Worm (Caenorhabditis elegans) whole organism, L4 larva: ENCODE measurements around the gene F42A9.8.

ENCODE experiments used
- F10B5.3 ChIP-seq: sonication (generic microtip); optimal IDR thresholded peaks from 2 replicates; lab custom pipeline; 2016; ENCODE audit warnings: mild to moderate bottlenecking, missing genetic modification characterization, missing compliant biosample characterization
- F44E2.7 ChIP-seq: fragments of 200-800 bp; sonication (Bioruptor generic); IDR thresholded peaks from 2 replicates; pipeline ENCODE4 v2.1.2; 2022; ENCODE audit warnings: missing genetic modification characterization, missing compliant biosample characterization
- F49E8.2 ChIP-seq: sonication (generic microtip); optimal IDR thresholded peaks from 2 replicates; lab custom pipeline; 2016; ENCODE audit warnings: missing compliant biosample characterization, mild to moderate bottlenecking, missing genetic modification characterization, borderline replicate concordance
- Y48G9A.11 ChIP-seq: fragments of 200-800 bp; sonication (Bioruptor generic); IDR thresholded peaks from 2 replicates; pipeline ENCODE4 v1.3.6; 2022; ENCODE audit warnings: missing genetic modification reagents, missing genetic modification characterization, missing compliant biosample characterization
- Y75B8A.6 ChIP-seq: fragments of 200-800 bp; sonication (Bioruptor generic); IDR thresholded peaks from 2 replicates; pipeline ENCODE4 v1.3.6; 2022; ENCODE audit warnings: missing genetic modification reagents, missing genetic modification characterization, missing compliant biosample characterization
- ZK337.2 ChIP-seq: fragments of 200-800 bp; sonication (Bioruptor generic); IDR thresholded peaks from 2 replicates; pipeline ENCODE4 v1.3.6; 2022; ENCODE audit warnings: missing genetic modification reagents, missing genetic modification characterization, missing compliant biosample characterization
- ZK546.5 ChIP-seq, 2 experiments: sonication (generic microtip); optimal IDR thresholded peaks; 2 replicates each; lab custom pipeline; 2017; ENCODE audit warnings: missing biosample characterization in 2 of 2, missing genetic modification characterization in 2 of 2
- aha-1 ChIP-seq: fragments of 150-350 bp; peaks from one replicate; lab custom pipeline; 2014; ENCODE audit warnings: missing biosample characterization, missing genetic modification characterization
- aly-2 ChIP-seq: sonication (generic microtip); optimal IDR thresholded peaks from 2 replicates; lab custom pipeline; 2018; ENCODE audit warnings: missing biosample characterization, missing genetic modification characterization
- ceh-20 ChIP-seq: fragments of 200-800 bp; sonication (Bioruptor generic); IDR thresholded peaks from 2 replicates; pipeline ENCODE4 v1.3.6; 2022; ENCODE audit warnings: missing genetic modification reagents, missing genetic modification characterization, missing compliant biosample characterization
- ceh-82 ChIP-seq: sonication (generic microtip); optimal IDR thresholded peaks from 2 replicates; lab custom pipeline; 2017; ENCODE audit warnings: missing biosample characterization, missing genetic modification characterization
- ces-1 ChIP-seq: fragments of 150-350 bp; sonication (generic microtip); optimal IDR thresholded peaks from 4 replicates; lab custom pipeline; 2014; ENCODE audit warnings: missing biosample characterization, missing genetic modification reagents, missing genetic modification characterization
- cey-2 ChIP-seq: sonication (generic microtip); optimal IDR thresholded peaks from 3 replicates; lab custom pipeline; 2017; ENCODE audit warnings: missing genetic modification characterization, mild to moderate bottlenecking, missing compliant biosample characterization, antibody characterized with exemption, borderline replicate concordance; ENCODE audit not compliant: insufficient read depth
- ctbp-1 ChIP-seq: fragments of 200-800 bp; sonication (Bioruptor generic); IDR thresholded peaks from 2 replicates; pipeline ENCODE4 v1.3.6; 2022; ENCODE audit warnings: missing genetic modification reagents, missing genetic modification characterization, missing compliant biosample characterization
- daf-16 ChIP-seq, 3 experiments: sonication (generic microtip); optimal IDR thresholded peaks; 2 replicates each; lab custom pipeline; 2016 to 2017; ENCODE audit warnings: missing genetic modification characterization in 3 of 3, missing genetic modification reagents in 3 of 3, mild to moderate bottlenecking in 2 of 3, missing compliant biosample characterization in 2 of 3, missing biosample characterization in 1 of 3, moderate library complexity in 1 of 3
- daf-19 ChIP-seq: fragments of 200-800 bp; sonication (Bioruptor generic); conservative IDR thresholded peaks from 2 replicates; pipeline ENCODE4 v1.3.6; 2022; ENCODE audit warnings: missing genetic modification characterization, missing compliant biosample characterization
- dmd-8 ChIP-seq: fragments of 200-800 bp; sonication (Bioruptor generic); IDR thresholded peaks from 2 replicates; pipeline ENCODE4 v1.3.6; 2022; ENCODE audit warnings: missing genetic modification characterization, missing compliant biosample characterization
- dpl-1 ChIP-seq: fragments of 150-350 bp; optimal IDR thresholded peaks from 2 replicates; lab custom pipeline; 2014; ENCODE audit warnings: missing biosample characterization, missing genetic modification reagents, missing genetic modification characterization
- dve-1 ChIP-seq: sonication (generic microtip); optimal IDR thresholded peaks from 2 replicates; lab custom pipeline; 2017; ENCODE audit warnings: antibody characterized with exemption, mild to moderate bottlenecking, missing genetic modification characterization, missing compliant biosample characterization; ENCODE audit not compliant: insufficient read depth
- fkh-10 ChIP-seq: fragments of 150-350 bp; optimal IDR thresholded peaks from 2 replicates; lab custom pipeline; 2014; ENCODE audit warnings: missing biosample characterization, missing genetic modification reagents, missing genetic modification characterization
- fos-1 ChIP-seq: fragments of 150-350 bp; optimal IDR thresholded peaks from 2 replicates; lab custom pipeline; 2014; ENCODE audit warnings: missing biosample characterization, missing genetic modification characterization
- hlh-11 ChIP-seq: fragments of 200-800 bp; sonication (Bioruptor generic); optimal IDR thresholded peaks from 2 replicates; lab custom pipeline; 2018; ENCODE audit warnings: mild to moderate bottlenecking, missing genetic modification characterization, missing compliant biosample characterization
- lin-1 ChIP-seq: fragments of 200-800 bp; sonication (Bioruptor generic); IDR thresholded peaks from 2 replicates; pipeline ENCODE4 v1.3.6; 2022; ENCODE audit warnings: missing genetic modification reagents, missing genetic modification characterization, missing compliant biosample characterization
- lin-13 ChIP-seq: fragments of 150-350 bp; optimal IDR thresholded peaks from 2 replicates; lab custom pipeline; 2014; ENCODE audit warnings: missing biosample characterization, missing genetic modification reagents, missing genetic modification characterization
- lin-39 ChIP-seq: fragments of 150-350 bp; optimal IDR thresholded peaks from 2 replicates; lab custom pipeline; 2014; ENCODE audit warnings: missing biosample characterization, missing genetic modification reagents, missing genetic modification characterization
- lir-3 ChIP-seq: sonication (generic microtip); optimal IDR thresholded peaks from 2 replicates; lab custom pipeline; 2016; ENCODE audit warnings: mild to moderate bottlenecking, missing genetic modification characterization, missing compliant biosample characterization
- lsy-2 ChIP-seq, 2 experiments: fragments of 150-350 bp in 1 of 2; sonication (generic microtip) in 1 of 2; optimal IDR thresholded peaks; 2 replicates each; lab custom pipeline; 2014 to 2017; ENCODE audit warnings: missing biosample characterization in 2 of 2, missing genetic modification characterization in 2 of 2
- madf-5 ChIP-seq, 2 experiments: fragments of 200-800 bp; sonication (Bioruptor generic); IDR thresholded peaks; 2 replicates each; pipeline ENCODE4 v1.3.6; 2022; ENCODE audit warnings: missing compliant biosample characterization in 2 of 2, missing genetic modification characterization in 2 of 2
- mdl-1 ChIP-seq, 2 experiments: fragments of 150-350 bp in 1 of 2; sonication (generic microtip) in 1 of 2; optimal IDR thresholded peaks; 2 replicates each; lab custom pipeline; 2014 to 2017; ENCODE audit warnings: missing biosample characterization in 2 of 2, missing genetic modification characterization in 2 of 2
- mep-1 ChIP-seq: fragments of 150-350 bp; sonication (generic microtip); optimal IDR thresholded peaks from 3 replicates; lab custom pipeline; 2014; ENCODE audit warnings: missing biosample characterization, missing genetic modification characterization
- mes-2 ChIP-seq: sonication (generic microtip); optimal IDR thresholded peaks from 2 replicates; lab custom pipeline; 2016; ENCODE audit warnings: missing genotype, mild to moderate bottlenecking, missing genetic modification characterization, missing compliant biosample characterization; ENCODE audit not compliant: poor library complexity, severe bottlenecking
- nhr-10 ChIP-seq: fragments of 150-350 bp; optimal IDR thresholded peaks from 2 replicates; lab custom pipeline; 2014; ENCODE audit warnings: missing biosample characterization, missing genetic modification characterization
- nhr-102 ChIP-seq: sonication (generic microtip); optimal IDR thresholded peaks from 2 replicates; lab custom pipeline; 2016; ENCODE audit warnings: mild to moderate bottlenecking, missing genetic modification characterization, moderate library complexity, missing compliant biosample characterization
- nhr-25 ChIP-seq: sonication (generic microtip); optimal IDR thresholded peaks from 2 replicates; lab custom pipeline; 2017; ENCODE audit warnings: missing genetic modification characterization, mild to moderate bottlenecking, missing compliant biosample characterization, antibody characterized with exemption, moderate library complexity, borderline replicate concordance; ENCODE audit not compliant: insufficient read depth
- nhr-48 ChIP-seq: sonication (generic microtip); optimal IDR thresholded peaks from 2 replicates; lab custom pipeline; 2016; ENCODE audit warnings: mild to moderate bottlenecking, missing genetic modification characterization, missing compliant biosample characterization
- nhr-77 ChIP-seq: fragments of 150-350 bp; optimal IDR thresholded peaks from 2 replicates; lab custom pipeline; 2014; ENCODE audit warnings: missing biosample characterization, missing genetic modification characterization
- pha-4 ChIP-seq, 2 experiments: fragments of 150-350 bp in 1 of 2; fragments of 200-800 bp in 1 of 2; sonication (Bioruptor generic) in 1 of 2; IDR thresholded peaks in 1 of 2; optimal IDR thresholded peaks in 1 of 2; 2 replicates each; pipeline versions ENCODE4 v1.3.6 to Lab custom; 2014 to 2022; ENCODE audit warnings: missing genetic modification characterization in 2 of 2, missing genetic modification reagents in 2 of 2, missing biosample characterization in 1 of 2, missing compliant biosample characterization in 1 of 2
- php-3 ChIP-seq: fragments of 200-800 bp; sonication (Bioruptor generic); IDR thresholded peaks from 2 replicates; pipeline ENCODE4 v1.3.6; 2022; ENCODE audit warnings: missing genetic modification reagents, missing genetic modification characterization, missing compliant biosample characterization
- rbr-2 ChIP-seq: sonication (generic microtip); optimal IDR thresholded peaks from 2 replicates; lab custom pipeline; 2016; ENCODE audit warnings: missing genotype, missing genetic modification characterization, missing compliant biosample characterization
- spr-1 ChIP-seq: sonication (generic microtip); optimal IDR thresholded peaks from 2 replicates; lab custom pipeline; 2016; ENCODE audit warnings: mild to moderate bottlenecking, missing genetic modification characterization, missing compliant biosample characterization
- tra-1 ChIP-seq: fragments of 200-800 bp; sonication (Bioruptor generic); IDR thresholded peaks from 2 replicates; pipeline ENCODE4 v1.3.6; 2022; ENCODE audit warnings: missing genetic modification reagents, missing genetic modification characterization, missing compliant biosample characterization
- vab-7 ChIP-seq: fragments of 200-800 bp; sonication (Bioruptor generic); IDR thresholded peaks from 2 replicates; pipeline ENCODE4 v1.3.6; 2022; ENCODE audit warnings: missing genetic modification reagents, missing genetic modification characterization, missing compliant biosample characterization
- ztf-7 ChIP-seq: fragments of 150-350 bp; optimal IDR thresholded peaks from 2 replicates; lab custom pipeline; 2014; ENCODE audit warnings: missing biosample characterization, missing genetic modification characterization

The F42A9.8 gene

ce11 chrIV:8587057-8587456 is 31.5 kb downstream of the F42A9.8 start (continued):
- peak; percentile 71 for TF ChIP-seq rbr-2 (tag; lab: Kevin White, UChicago)
- TF ChIP-seq dpl-1 (GFP tag; lab: Kevin White, UChicago): peak; percentile 54
- TF ChIP-seq ces-1: no peak
- 0 out of 2 replicates have a peak, but pooled peaks have one; percentile 31 for TF ChIP-seq vab-7 (GFP tag; lab: Robert Waterston, UW)
- TF ChIP-seq F49E8.2 (tag; lab: Kevin White, UChicago): no peak
- TF ChIP-seq pha-4 (GFP tag; IDR thresholded peaks at IDR 0.05; lab: Robert Waterston, UW): no peak
- TF ChIP-seq pha-4 (tag; optimal IDR thresholded peaks at IDR 0.05; lab: Kevin White, UChicago): peak; percentile 40
- TF ChIP-seq ceh-20: no peak
- TF ChIP-seq php-3 (GFP tag; lab: Robert Waterston, UW): 0 out of 2 replicates have a peak, but pooled peaks have one; percentile 12
- peak; percentile 54; the same call in 1 of the 2 replicates for TF ChIP-seq ZK337.2 (GFP tag; lab: Robert Waterston, UW)
- peak; percentile 30 to 51 for TF ChIP-seq lsy-2 (tag; optimal IDR thresholded peaks at IDR 0.05; lab: Kevin White, UChicago)
- no peak for TF ChIP-seq fkh-10
- no peak for TF ChIP-seq ztf-7 (tag; lab: Kevin White, UChicago)
- no peak for TF ChIP-seq madf-5 (GFP tag; IDR thresholded peaks at IDR 0.05; lab: Robert Waterston, UW)
- peak; percentile 9 for TF ChIP-seq nhr-25 (tag; lab: Kevin White, UChicago)
- TF ChIP-seq lin-13 (GFP tag; lab: Kevin White, UChicago): peak; percentile 50
- TF ChIP-seq spr-1 (tag; lab: Kevin White, UChicago): no peak
- TF ChIP-seq daf-16 (GFP tag; optimal IDR thresholded peaks at IDR 0.05; lab: Kevin White, UChicago): peak in 1 of 2 experiments; percentile 20
- TF ChIP-seq daf-16 (tag; optimal IDR thresholded peaks at IDR 0.05; lab: Kevin White, UChicago): peak; percentile 10
- peak; percentile 89 for TF ChIP-seq aha-1 (tag; lab: Kevin White, UChicago)
- TF ChIP-seq mep-1 (tag; lab: Kevin White, UChicago): peak; percentile 75
- TF ChIP-seq F44E2.7 (GFP tag; lab: Robert Waterston, UW): no peak
- TF ChIP-seq nhr-77 (tag; lab: Kevin White, UChicago): no peak
- no peak for TF ChIP-seq lin-39
- peak in 1 of 2 experiments; percentile 26 for TF ChIP-seq mdl-1 (tag; optimal IDR thresholded peaks at IDR 0.05; lab: Kevin White, UChicago)
- TF ChIP-seq ceh-82 (tag; lab: Kevin White, UChicago): no peak
- no peak for TF ChIP-seq F10B5.3 (tag; lab: Kevin White, UChicago)
- TF ChIP-seq dve-1 (tag; lab: Kevin White, UChicago): peak; percentile 33
- TF ChIP-seq, all 104 proteins: peak for 26

ce11 chrIV:8585076-8586033 is 33.2 kb downstream of the F42A9.8 start, which contains the start of gene catp-7:
Gene catp-7 (plus strand): TSS chrIV:8585983.
- TF ChIP-seq mep-1 (tag; lab: Kevin White, UChicago): no peak
- peak; percentile 64 for TF ChIP-seq dve-1 (tag; lab: Kevin White, UChicago)
- no peak for TF ChIP-seq dpl-1 (GFP tag; lab: Kevin White, UChicago)
- peak; percentile 39 for TF ChIP-seq nhr-48 (tag; lab: Kevin White, UChicago)
- TF ChIP-seq nhr-102 (tag; lab: Kevin White, UChicago): peak; percentile 58
- no peak for TF ChIP-seq cey-2 (tag; lab: Kevin White, UChicago)
- TF ChIP-seq lin-1: peak; percentile 11; the same call in 1 of the 2 replicates
- no peak for TF ChIP-seq Y48G9A.11
- no peak for TF ChIP-seq aly-2 (tag; lab: Kevin White, UChicago)
- peak; percentile 3 for TF ChIP-seq mes-2 (tag; lab: Kevin White, UChicago)
- TF ChIP-seq daf-19 (GFP tag; lab: Robert Waterston, UW): no peak
- 0 out of 2 replicates have a peak, but pooled peaks have one; percentile 6 for TF ChIP-seq tra-1 (GFP tag; lab: Robert Waterston, UW)
- TF ChIP-seq Y75B8A.6: no peak
- TF ChIP-seq dmd-8 (GFP tag; lab: Robert Waterston, UW): no peak
- TF ChIP-seq ZK546.5 (tag; optimal IDR thresholded peaks at IDR 0.05; lab: Kevin White, UChicago): no peak
- no peak for TF ChIP-seq lir-3 (tag; lab: Kevin White, UChicago)
- TF ChIP-seq madf-5 (GFP tag; IDR thresholded peaks at IDR 0.05; lab: Robert Waterston, UW): no peak
- peak; percentile 77 for TF ChIP-seq hlh-11 (tag; lab: Kevin White, UChicago)
- TF ChIP-seq ctbp-1 (GFP tag; lab: Robert Waterston, UW): no peak
- peak; percentile 38 for TF ChIP-seq aha-1 (tag; lab: Kevin White, UChicago)
- TF ChIP-seq fos-1 (tag; lab: Kevin White, UChicago): no peak
- TF ChIP-seq spr-1 (tag; lab: Kevin White, UChicago): no peak
- TF ChIP-seq ztf-7 (tag; lab: Kevin White, UChicago): no peak
- TF ChIP-seq nhr-10 (tag; lab: Kevin White, UChicago): peak; percentile 74
- TF ChIP-seq daf-16 (GFP tag; optimal IDR thresholded peaks at IDR 0.05; lab: Kevin White, UChicago): no peak
- peak; percentile 88 for TF ChIP-seq daf-16 (tag; optimal IDR thresholded peaks at IDR 0.05; lab: Kevin White, UChicago)
